Fruit fly (Drosophila melanogaster) whole organism, embryonic: ENCODE results near the gene PIG-Q.
A peak's percentile ranks its signal among the peaks of the same experiment; 100 is the strongest.

Experiments used
- Awh ChIP-seq: fragments of 200-800 bp; sonication (Bioruptor generic); IDR thresholded peaks from 2 replicates; pipeline ENCODE4, ENCODE4 v1.3.6; 2022; ENCODE audit warnings: missing biosample characterization, missing genetic modification characterization
- CG10431 ChIP-seq: fragments of 200-800 bp; sonication (Bioruptor generic); optimal IDR thresholded peaks from 3 replicates; lab custom pipeline; 2018; ENCODE audit warnings: missing biosample characterization, mild to moderate bottlenecking, missing genetic modification characterization
- CG11398 ChIP-seq: fragments of 200-800 bp; sonication (Bioruptor generic); optimal IDR thresholded peaks from 2 replicates; lab custom pipeline; 2016; ENCODE audit warnings: missing biosample characterization, missing genetic modification characterization
- CG11456 ChIP-seq: fragments of 200-800 bp; sonication (Bioruptor generic); IDR thresholded peaks from 3 replicates; pipeline ENCODE4 v1.3.6; 2022; ENCODE audit warnings: missing biosample characterization, missing genetic modification characterization
- CG12769 ChIP-seq: fragments of 200-800 bp; sonication (Bioruptor generic); optimal IDR thresholded peaks from 2 replicates; lab custom pipeline; 2019; ENCODE audit warnings: missing biosample characterization, mild to moderate bottlenecking, missing genetic modification characterization, moderate library complexity
- CG13424 ChIP-seq: fragments of 200-800 bp; sonication (Bioruptor generic); optimal IDR thresholded peaks from 2 replicates; lab custom pipeline; 2019; ENCODE audit warnings: missing biosample characterization, mild to moderate bottlenecking, missing genetic modification characterization, moderate library complexity
- CG14667 ChIP-seq: fragments of 200-800 bp; sonication (Bioruptor generic); IDR thresholded peaks from 2 replicates; pipeline ENCODE4 v1.3.6; 2022; ENCODE audit warnings: missing biosample characterization, missing genetic modification characterization
- CG15073 ChIP-seq: fragments of 200-800 bp; sonication (Bioruptor generic); optimal IDR thresholded peaks from 2 replicates; lab custom pipeline; 2016; ENCODE audit warnings: missing biosample characterization, missing genetic modification characterization
- CG15269 ChIP-seq: fragments of 200-800 bp; sonication (Bioruptor generic); optimal IDR thresholded peaks from 2 replicates; lab custom pipeline; 2018; ENCODE audit warnings: missing biosample characterization, mild to moderate bottlenecking, missing genetic modification characterization, moderate library complexity
- CG15479 ChIP-seq: fragments of 200-800 bp; sonication (Bioruptor generic); optimal IDR thresholded peaks from 3 replicates; lab custom pipeline; 2019; ENCODE audit warnings: missing biosample characterization, mild to moderate bottlenecking, missing genetic modification characterization, moderate library complexity
- CG16779 ChIP-seq: fragments of 200-800 bp; sonication (Bioruptor generic); IDR thresholded peaks from 2 replicates; pipeline ENCODE4 v1.3.6; 2022; ENCODE audit warnings: missing biosample characterization, missing genetic modification characterization
- CG16863 ChIP-seq: fragments of 200-800 bp; sonication (Bioruptor generic); optimal IDR thresholded peaks from 3 replicates; lab custom pipeline; 2016; ENCODE audit warnings: missing biosample characterization, missing genetic modification characterization
- CG18011 ChIP-seq: fragments of 200-800 bp; sonication (Bioruptor generic); optimal IDR thresholded peaks from 2 replicates; lab custom pipeline; 2017; ENCODE audit warnings: missing biosample characterization, missing genetic modification characterization, mild to moderate bottlenecking, moderate library complexity, missing genotype
- CG18619 ChIP-seq: fragments of 200-800 bp; sonication (Bioruptor generic); optimal IDR thresholded peaks from 3 replicates; lab custom pipeline; 2017; ENCODE audit warnings: missing biosample characterization, mild to moderate bottlenecking, missing genetic modification characterization
- CG2875 ChIP-seq: fragments of 200-800 bp; sonication (Bioruptor generic); optimal IDR thresholded peaks from 2 replicates; lab custom pipeline; 2017; ENCODE audit warnings: missing biosample characterization, mild to moderate bottlenecking, missing genetic modification characterization, missing genetic modification reagents
- CG30431 ChIP-seq: fragments of 200-800 bp; sonication (Bioruptor generic); optimal IDR thresholded peaks from 2 replicates; lab custom pipeline; 2017; ENCODE audit warnings: missing biosample characterization, missing genetic modification characterization
- CG3726 ChIP-seq: fragments of 200-800 bp; sonication (Bioruptor generic); IDR thresholded peaks from 3 replicates; pipeline ENCODE4, ENCODE4 v1.3.6; 2022; ENCODE audit warnings: missing biosample characterization, missing genetic modification characterization
- CG3995 ChIP-seq: fragments of 200-800 bp; sonication (Bioruptor generic); optimal IDR thresholded peaks from 3 replicates; lab custom pipeline; 2016; ENCODE audit warnings: missing biosample characterization, missing genetic modification characterization
- CG4282 ChIP-seq: fragments of 200-800 bp; sonication (Bioruptor generic); optimal IDR thresholded peaks from 2 replicates; lab custom pipeline; 2016; ENCODE audit warnings: missing biosample characterization, missing genetic modification characterization
- CG7271 ChIP-seq: fragments of 200-800 bp; sonication (Bioruptor generic); optimal IDR thresholded peaks from 2 replicates; lab custom pipeline; 2018; ENCODE audit warnings: missing biosample characterization, mild to moderate bottlenecking, missing genetic modification characterization, moderate library complexity
- HHEX ChIP-seq: fragments of 200-800 bp; sonication (Bioruptor generic); optimal IDR thresholded peaks from 3 replicates; lab custom pipeline; 2017; ENCODE audit warnings: missing biosample characterization, mild to moderate bottlenecking, missing genetic modification characterization, missing genetic modification reagents
- Kr ChIP-seq: fragments of 200-800 bp; sonication (Bioruptor generic); optimal IDR thresholded peaks from 2 replicates; lab custom pipeline; 2017; ENCODE audit warnings: missing biosample characterization, mild to moderate bottlenecking, missing genetic modification characterization
- Lhr ChIP-seq: fragments of 200-800 bp; sonication (Bioruptor generic); optimal IDR thresholded peaks from 3 replicates; lab custom pipeline; 2017; ENCODE audit warnings: mild to moderate bottlenecking, missing biosample characterization, missing genetic modification reagents, missing genetic modification characterization
- Mrtf ChIP-seq: fragments of 200-800 bp; sonication (Bioruptor generic); IDR thresholded peaks from 3 replicates; pipeline ENCODE4 v1.3.6; 2022; ENCODE audit warnings: missing biosample characterization, missing genetic modification characterization
- Myb ChIP-seq: fragments of 200-800 bp; sonication (Bioruptor generic); optimal IDR thresholded peaks from 2 replicates; lab custom pipeline; 2016; ENCODE audit warnings: missing biosample characterization, missing genetic modification characterization
- NFAT ChIP-seq: fragments of 200-800 bp; sonication (Bioruptor generic); IDR thresholded peaks from 2 replicates; pipeline ENCODE4 v1.3.6; 2022; ENCODE audit warnings: missing biosample characterization, missing genetic modification characterization
- Ptx1 ChIP-seq: fragments of 200-800 bp; sonication (Bioruptor generic); IDR thresholded peaks from 2 replicates; pipeline ENCODE4 v1.3.6; 2022; ENCODE audit warnings: missing biosample characterization, missing genetic modification characterization
- Sox102F ChIP-seq: fragments of 200-800 bp; sonication (Bioruptor generic); optimal IDR thresholded peaks from 2 replicates; lab custom pipeline; 2018; ENCODE audit warnings: missing biosample characterization, mild to moderate bottlenecking, missing genetic modification characterization, moderate library complexity
- TFAM ChIP-seq: fragments of 200-800 bp; sonication (Bioruptor generic); optimal IDR thresholded peaks from 2 replicates; lab custom pipeline; 2017; ENCODE audit warnings: missing biosample characterization, missing genetic modification characterization, inconsistent platforms
- al ChIP-seq: fragments of 200-800 bp; sonication (Bioruptor generic); IDR thresholded peaks from 2 replicates; pipeline ENCODE4 v1.3.6; 2022; ENCODE audit warnings: missing biosample characterization, missing genetic modification characterization
- ap ChIP-seq: fragments of 200-800 bp; sonication (Bioruptor generic); IDR thresholded peaks from 2 replicates; pipeline ENCODE4 v1.3.6; 2022; ENCODE audit warnings: missing biosample characterization, missing genetic modification characterization
- corto ChIP-seq: fragments of 200-800 bp; sonication (Bioruptor generic); optimal IDR thresholded peaks from 2 replicates; lab custom pipeline; 2016; ENCODE audit warnings: missing biosample characterization, mild to moderate bottlenecking, missing genetic modification characterization, moderate library complexity
- emc ChIP-seq: fragments of 200-800 bp; sonication (Bioruptor generic); optimal IDR thresholded peaks from 2 replicates; lab custom pipeline; 2016; ENCODE audit warnings: missing biosample characterization, missing genetic modification characterization
- ewg ChIP-seq: fragments of 200-800 bp; sonication (Bioruptor generic); optimal IDR thresholded peaks from 3 replicates; lab custom pipeline; 2017; ENCODE audit warnings: mild to moderate bottlenecking, missing biosample characterization, missing genetic modification reagents, missing genetic modification characterization
- grau ChIP-seq: fragments of 200-800 bp; optimal IDR thresholded peaks from 3 replicates; lab custom pipeline; 2019; ENCODE audit warnings: missing biosample characterization, mild to moderate bottlenecking, missing genetic modification characterization, moderate library complexity
- hbn ChIP-seq: fragments of 200-800 bp; sonication (Bioruptor generic); IDR thresholded peaks from 2 replicates; pipeline ENCODE4 v1.3.6; 2022; ENCODE audit warnings: missing biosample characterization, missing genetic modification characterization; ENCODE audit not compliant: partially characterized antibody
- jigr1 ChIP-seq: fragments of 200-800 bp; sonication (Bioruptor generic); IDR thresholded peaks from 3 replicates; pipeline ENCODE4 v1.3.6; 2022; ENCODE audit warnings: missing biosample characterization, missing genetic modification characterization
- lov ChIP-seq, 2 experiments: fragments of 200-800 bp in 1 of 2; fragments of >200 bp in 1 of 2; sonication (Bioruptor generic) in 1 of 2; IDR thresholded peaks in 1 of 2; optimal IDR thresholded peaks in 1 of 2; 2 replicates in 1 of 2; 3 replicates in 1 of 2; pipeline versions ENCODE4 v1.3.6 to Lab custom; 2017 to 2022; ENCODE audit warnings: missing biosample characterization in 1 of 2, missing genetic modification characterization in 1 of 2
- nerfin-1 ChIP-seq: fragments of 200-800 bp; sonication (Bioruptor generic); optimal IDR thresholded peaks from 3 replicates; lab custom pipeline; 2019; ENCODE audit warnings: missing biosample characterization, mild to moderate bottlenecking, missing genetic modification characterization, moderate library complexity
- so ChIP-seq: fragments of 200-800 bp; sonication (Bioruptor generic); IDR thresholded peaks from 3 replicates; pipeline ENCODE4 v1.3.6; 2022; ENCODE audit warnings: missing biosample characterization, missing genetic modification characterization
- sqz ChIP-seq: fragments of 200-800 bp; sonication (Bioruptor generic); optimal IDR thresholded peaks from 3 replicates; lab custom pipeline; 2018; ENCODE audit warnings: missing biosample characterization, mild to moderate bottlenecking, missing genetic modification characterization
- tgo ChIP-seq: fragments of 200-800 bp; sonication (Bioruptor generic); IDR thresholded peaks from 3 replicates; pipeline ENCODE4 v1.3.6; 2022; ENCODE audit warnings: missing biosample characterization, missing genetic modification characterization
- tup ChIP-seq: fragments of 200-800 bp; sonication (Bioruptor generic); optimal IDR thresholded peaks from 2 replicates; lab custom pipeline; 2016; ENCODE audit warnings: missing biosample characterization, mild to moderate bottlenecking, missing genetic modification characterization, moderate library complexity
- wdn ChIP-seq: fragments of 200-800 bp; sonication (Bioruptor generic); IDR thresholded peaks from 2 replicates; pipeline ENCODE4 v1.3.6; 2022; ENCODE audit warnings: missing biosample characterization, missing genetic modification characterization
- zen ChIP-seq: fragments of 200-800 bp; sonication (Bioruptor generic); optimal IDR thresholded peaks from 3 replicates; lab custom pipeline; 2018; ENCODE audit warnings: missing biosample characterization, mild to moderate bottlenecking, missing genetic modification characterization, moderate library complexity

PIG-Q gene

dm6 chrX:16383667-16384515 is 24.9 kb downstream of the PIG-Q start (continued):
- TF ChIP-seq Kr (GFP tag; lab: Kevin White, UChicago) (no peak), CG15269 (tag; lab: Kevin White, UChicago) (peak; percentile 84), Ptx1 (GFP tag; lab: Robert Waterston, UW) (no peak), CG18011 (GFP tag; lab: Kevin White, UChicago) (peak; percentile 13), CG16779 (peak; percentile 70; the same call in 1 of the 2 replicates), corto (no peak), CG14667 (no peak), CG7271 (tag; lab: Kevin White, UChicago) (peak; percentile 78), so (GFP tag; lab: Robert Waterston, UW) (peak; percentile 48; the same call in 2 of the 3 replicates), tup (GFP tag; lab: Kevin White, UChicago) (peak; percentile 49), NFAT (GFP tag; lab: Robert Waterston, UW) (no peak; the same call in 1 of the 2 replicates), jigr1 (GFP tag; lab: Robert Waterston, UW) (no peak), al (GFP tag; lab: Robert Waterston, UW) (no peak), CG15479 (peak; percentile 67), Myb (GFP tag; lab: Kevin White, UChicago) (no peak)

- no peak for TF ChIP-seq CG4282 (GFP tag; lab: Kevin White, UChicago)
- TF ChIP-seq CG11456 (GFP tag; lab: Robert Waterston, UW): peak; percentile 70; the same call in 1 of the 3 replicates
- TF ChIP-seq sqz (GFP tag; lab: Kevin White, UChicago): no peak
- TF ChIP-seq CG11398 (GFP tag; lab: Kevin White, UChicago): no peak
- peak; percentile 2 for TF ChIP-seq CG16863 (GFP tag; lab: Kevin White, UChicago)
- TF ChIP-seq nerfin-1 (tag; lab: Kevin White, UChicago): peak; percentile 29
- peak; percentile 78 for TF ChIP-seq Lhr (GFP tag; lab: Kevin White, UChicago)
- no peak for TF ChIP-seq CG2875 (GFP tag; lab: Kevin White, UChicago)
- TF ChIP-seq emc (GFP tag; lab: Kevin White, UChicago): no peak
- TF ChIP-seq Mrtf (GFP tag; lab: Robert Waterston, UW): peak; percentile 39; the same call in 1 of the 3 replicates
- peak; percentile 43; the same call in 1 of the 2 replicates for TF ChIP-seq hbn (GFP tag; lab: Robert Waterston, UW)
- peak; percentile 31 for TF ChIP-seq ewg (GFP tag; lab: Kevin White, UChicago)
- no peak for TF ChIP-seq CG3726 (GFP tag; lab: Robert Waterston, UW)
- TF ChIP-seq wdn (GFP tag; lab: Robert Waterston, UW): no peak; the same call in 1 of the 2 replicates
- no peak for TF ChIP-seq Awh (GFP tag; lab: Robert Waterston, UW)
- TF ChIP-seq CG13424 (tag; lab: Kevin White, UChicago): peak; percentile 73
- no peak for TF ChIP-seq CG15073 (GFP tag; lab: Kevin White, UChicago)
- peak; percentile 77 for TF ChIP-seq grau (tag; lab: Kevin White, UChicago)
- TF ChIP-seq TFAM (GFP tag; lab: Kevin White, UChicago): no peak
- TF ChIP-seq CG30431 (GFP tag; lab: Kevin White, UChicago): peak; percentile 49
- TF ChIP-seq zen: peak; percentile 68
- TF ChIP-seq ap (GFP tag; lab: Robert Waterston, UW): no peak
- peak; percentile 93 for TF ChIP-seq CG10431 (GFP tag; lab: Kevin White, UChicago)
- TF ChIP-seq CG12769 (tag; lab: Kevin White, UChicago): peak; percentile 4
- peak; percentile 64 for TF ChIP-seq Sox102F (GFP tag; lab: Kevin White, UChicago)
- peak; percentile 46 for TF ChIP-seq CG18619
- peak; percentile 45; the same call in 1 of the 3 replicates for TF ChIP-seq tgo (GFP tag; lab: Robert Waterston, UW)
- TF ChIP-seq CG3995: peak; percentile 35
- TF ChIP-seq lov (optimal IDR thresholded peaks at IDR 0.05; lab: Kevin White, UChicago): no peak
- TF ChIP-seq lov (GFP tag; IDR thresholded peaks at IDR 0.05; lab: Robert Waterston, UW): no peak
- TF ChIP-seq HHEX (GFP tag; lab: Kevin White, UChicago): peak; percentile 20
Measured at dm6 chrX:16384843-16385726, 26.1 kb downstream of the PIG-Q start, which contains the start of the genes CG9992 and CG4239. Gene CG9992 (minus strand): TSS chrX:16384908. Gene CG4239 (plus strand): TSS chrX:16385278.
